Worm (Caenorhabditis elegans): ENCODE measurements around the gene Y46G5A.14.

Gene Y46G5A.14

ce11 chrII:12806602-12807182, 32.2 kb downstream of the Y46G5A.14 start, which contains the start of gene spds-1:
Gene spds-1, plus strand, starts transcription at chrII:12806899.
- TF ChIP-seq hmg-4 (GFP tag; optimal IDR thresholded peaks at IDR 0.05): no peak
- no peak for TF ChIP-seq F13C5.2 (tag; optimal IDR thresholded peaks at IDR 0.05)
- no peak for TF ChIP-seq ama-1 (optimal IDR thresholded peaks at IDR 0.05)
- no peak for TF ChIP-seq hmbx-1 (tag; optimal IDR thresholded peaks at IDR 0.05)
- TF ChIP-seq tbx-37 (GFP tag; conservative IDR thresholded peaks at IDR 0.05): no peak
- TF ChIP-seq ceh-36 (tag; optimal IDR thresholded peaks at IDR 0.05): no peak
- TF ChIP-seq scrt-1 (GFP tag; IDR thresholded peaks at IDR 0.05): no peak
- TF ChIP-seq flt-1 (GFP tag; IDR thresholded peaks at IDR 0.05): no peak
- no peak for TF ChIP-seq ceh-13 (GFP tag; optimal IDR thresholded peaks at IDR 0.05)
- no peak for TF ChIP-seq tra-4 (tag; optimal IDR thresholded peaks at IDR 0.05)
- TF ChIP-seq B0310.2 (tag; optimal IDR thresholded peaks at IDR 0.05): no peak
- TF ChIP-seq ets-7 (tag; optimal IDR thresholded peaks at IDR 0.05): no peak
- TF ChIP-seq hnd-1 (tag; optimal IDR thresholded peaks at IDR 0.05): no peak

DNA sequence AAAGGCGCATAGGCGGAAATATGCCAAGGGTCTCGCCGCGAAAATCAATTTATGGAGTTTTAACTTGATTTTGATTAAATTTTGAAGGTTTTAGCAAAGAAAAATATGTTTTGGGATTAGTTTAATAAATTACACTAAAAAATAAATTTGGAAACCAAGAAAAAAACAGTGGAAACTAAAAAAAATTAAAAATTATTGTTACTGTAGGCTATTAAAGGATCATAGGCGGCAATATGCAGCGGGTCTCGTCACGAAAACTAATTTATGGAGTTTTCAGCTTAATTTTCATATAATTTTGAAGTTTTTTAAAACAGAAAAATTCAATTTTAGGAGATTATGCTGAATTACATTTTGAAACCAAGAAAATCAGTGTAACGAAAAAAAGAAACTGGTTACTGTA, 34.2 kb downstream of the Y46G5A.14 start:
- TF ChIP-seq ceh-36 (tag; optimal IDR thresholded peaks at IDR 0.05) (no peak), tbx-37 (GFP tag; conservative IDR thresholded peaks at IDR 0.05) (no peak), hnd-1 (tag; optimal IDR thresholded peaks at IDR 0.05) (no peak), hmbx-1 (tag; optimal IDR thresholded peaks at IDR 0.05) (no peak), sea-1 (GFP tag; conservative IDR thresholded peaks at IDR 0.05) (no peak), hmg-4 (GFP tag; optimal IDR thresholded peaks at IDR 0.05) (no peak), scrt-1 (GFP tag; IDR thresholded peaks at IDR 0.05) (no peak), aly-1 (tag; optimal IDR thresholded peaks at IDR 0.05) (no peak), flt-1 (GFP tag; IDR thresholded peaks at IDR 0.05) (no peak), ama-1 (optimal IDR thresholded peaks at IDR 0.05) (no peak), B0310.2 (tag; optimal IDR thresholded peaks at IDR 0.05) (no peak), ets-7 (tag; optimal IDR thresholded peaks at IDR 0.05) (no peak), tbx-11 (GFP tag; IDR thresholded peaks at IDR 0.05) (no peak), ceh-13 (GFP tag; optimal IDR thresholded peaks at IDR 0.05) (no peak), pes-1 (GFP tag; IDR thresholded peaks at IDR 0.05) (no peak), F13C5.2 (tag; optimal IDR thresholded peaks at IDR 0.05) (no peak), tra-4 (tag; optimal IDR thresholded peaks at IDR 0.05) (no peak)

DNA sequence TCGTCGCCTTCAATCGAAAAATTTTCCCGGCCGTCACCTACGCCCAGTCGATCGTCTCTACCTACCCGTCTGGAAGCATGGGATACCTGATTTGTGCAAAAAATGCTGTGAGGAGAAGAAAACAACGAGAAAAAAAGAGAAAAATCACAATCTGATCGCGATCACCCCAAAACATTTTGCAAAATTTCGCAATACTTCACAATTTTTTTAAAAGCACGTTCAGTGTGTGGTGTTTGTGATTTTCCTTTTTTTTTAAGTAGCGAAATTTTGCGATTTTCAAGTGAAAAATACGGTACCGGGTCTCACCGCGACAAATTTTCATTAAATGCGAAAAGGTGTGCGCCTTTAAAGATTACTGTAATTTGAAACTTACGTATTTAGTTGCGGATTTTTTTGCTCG, 35.2 kb downstream of the Y46G5A.14 start:
- TF ChIP-seq aly-1 (tag; optimal IDR thresholded peaks at IDR 0.05): no peak
- TF ChIP-seq tbx-37 (GFP tag; conservative IDR thresholded peaks at IDR 0.05): no peak
- no peak for TF ChIP-seq sea-1 (GFP tag; conservative IDR thresholded peaks at IDR 0.05)
- TF ChIP-seq hmbx-1 (tag; optimal IDR thresholded peaks at IDR 0.05): no peak
- no peak for TF ChIP-seq flt-1 (GFP tag; IDR thresholded peaks at IDR 0.05)
- no peak for TF ChIP-seq hnd-1 (tag; optimal IDR thresholded peaks at IDR 0.05)
- no peak for TF ChIP-seq ceh-36 (tag; optimal IDR thresholded peaks at IDR 0.05)
- no peak for TF ChIP-seq tra-4 (tag; optimal IDR thresholded peaks at IDR 0.05)
- no peak for TF ChIP-seq B0310.2 (tag; optimal IDR thresholded peaks at IDR 0.05)
- TF ChIP-seq ama-1 (optimal IDR thresholded peaks at IDR 0.05): no peak

- TF ChIP-seq ama-1 (optimal IDR thresholded peaks at IDR 0.05): no peak
Measured at ce11 chrII:12810709-12811108, 36.2 kb downstream of the Y46G5A.14 start, which contains the start of gene Y46G5A.20. Gene Y46G5A.20, plus strand, starts transcription at chrII:12811009.

- no peak for TF ChIP-seq tbx-37 (GFP tag; conservative IDR thresholded peaks at IDR 0.05)
- TF ChIP-seq tbx-11 (GFP tag; IDR thresholded peaks at IDR 0.05): no peak
- no peak for TF ChIP-seq sea-1 (GFP tag; conservative IDR thresholded peaks at IDR 0.05)
- TF ChIP-seq tra-4 (tag; optimal IDR thresholded peaks at IDR 0.05): no peak
- no peak for TF ChIP-seq B0310.2 (tag; optimal IDR thresholded peaks at IDR 0.05)
- TF ChIP-seq hmbx-1 (tag; optimal IDR thresholded peaks at IDR 0.05): no peak
- no peak for TF ChIP-seq F13C5.2 (tag; optimal IDR thresholded peaks at IDR 0.05)
- TF ChIP-seq hmg-4 (GFP tag; optimal IDR thresholded peaks at IDR 0.05): no peak
- TF ChIP-seq flt-1 (GFP tag; IDR thresholded peaks at IDR 0.05): no peak
- no peak for TF ChIP-seq ama-1 (optimal IDR thresholded peaks at IDR 0.05)
- no peak for TF ChIP-seq scrt-1 (GFP tag; IDR thresholded peaks at IDR 0.05)
- no peak for TF ChIP-seq aly-1 (tag; optimal IDR thresholded peaks at IDR 0.05)
- no peak for TF ChIP-seq ceh-13 (GFP tag; optimal IDR thresholded peaks at IDR 0.05)
- no peak for TF ChIP-seq pes-1 (GFP tag; IDR thresholded peaks at IDR 0.05)
- no peak for TF ChIP-seq ets-7 (tag; optimal IDR thresholded peaks at IDR 0.05)
- TF ChIP-seq hnd-1 (tag; optimal IDR thresholded peaks at IDR 0.05): no peak
- TF ChIP-seq ceh-36 (tag; optimal IDR thresholded peaks at IDR 0.05): no peak
Measured at ce11 chrII:12813253-12813652, 38.8 kb downstream of the Y46G5A.14 start.

DNA sequence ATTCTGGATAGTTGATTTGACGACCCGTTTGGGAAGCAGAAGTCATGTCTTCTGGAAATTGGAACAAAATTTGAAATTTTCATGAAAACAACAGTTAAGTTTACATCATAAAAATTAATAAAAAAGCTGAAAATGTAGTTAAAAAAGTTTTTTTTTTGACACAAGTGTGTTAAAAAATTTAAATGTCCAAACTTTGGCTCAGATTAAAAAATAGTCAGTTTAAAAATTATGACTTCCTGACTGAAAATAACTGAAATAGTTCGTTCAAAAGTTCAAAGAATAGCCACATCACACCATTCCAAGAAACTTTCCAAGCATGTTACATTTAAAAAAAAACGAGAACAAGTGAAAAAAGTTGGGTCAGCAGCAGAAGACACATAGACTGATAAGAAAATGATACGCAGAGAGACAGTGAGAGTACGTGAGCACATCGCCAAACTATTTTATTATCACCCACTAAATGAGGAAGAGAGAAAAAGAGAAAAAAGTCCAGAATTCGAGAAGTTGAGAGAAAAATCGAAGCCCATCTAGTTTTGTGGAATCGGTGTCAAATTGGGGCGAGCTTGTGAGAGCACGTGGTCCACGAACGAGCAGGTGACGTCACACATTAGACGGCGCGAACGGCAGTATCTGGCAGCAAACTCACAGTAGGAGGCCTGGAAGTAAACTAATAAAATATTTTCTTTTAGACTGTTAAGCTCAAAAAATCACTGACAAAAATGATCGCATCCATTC, 42.1 kb downstream of the Y46G5A.14 start, which contains the start of gene acl-7:
Gene acl-7 (minus strand): TSS at position 51 of the 735 bp plus-strand sequence.
- no peak for TF ChIP-seq flt-1 (GFP tag; IDR thresholded peaks at IDR 0.05)
- no peak for TF ChIP-seq aly-1 (tag; optimal IDR thresholded peaks at IDR 0.05)
- TF ChIP-seq tbx-37 (GFP tag; conservative IDR thresholded peaks at IDR 0.05): no peak
- no peak for TF ChIP-seq hmbx-1 (tag; optimal IDR thresholded peaks at IDR 0.05)
- TF ChIP-seq B0310.2 (tag; optimal IDR thresholded peaks at IDR 0.05): no peak
- TF ChIP-seq hmg-4 (GFP tag; optimal IDR thresholded peaks at IDR 0.05): no peak
- no peak for TF ChIP-seq F13C5.2 (tag; optimal IDR thresholded peaks at IDR 0.05)
- TF ChIP-seq tra-4 (tag; optimal IDR thresholded peaks at IDR 0.05): no peak
- TF ChIP-seq pes-1 (GFP tag; IDR thresholded peaks at IDR 0.05): no peak
- TF ChIP-seq sea-1 (GFP tag; conservative IDR thresholded peaks at IDR 0.05): no peak
- no peak for TF ChIP-seq scrt-1 (GFP tag; IDR thresholded peaks at IDR 0.05)
- TF ChIP-seq ceh-36 (tag; optimal IDR thresholded peaks at IDR 0.05): no peak
- no peak for TF ChIP-seq ets-7 (tag; optimal IDR thresholded peaks at IDR 0.05)
- TF ChIP-seq hnd-1 (tag; optimal IDR thresholded peaks at IDR 0.05): no peak
- TF ChIP-seq ama-1 (optimal IDR thresholded peaks at IDR 0.05): no peak
- no peak for TF ChIP-seq ceh-13 (GFP tag; optimal IDR thresholded peaks at IDR 0.05)
- no peak for TF ChIP-seq tbx-11 (GFP tag; IDR thresholded peaks at IDR 0.05)

- TF ChIP-seq hmbx-1 (tag; optimal IDR thresholded peaks at IDR 0.05) (no peak), tbx-11 (GFP tag; IDR thresholded peaks at IDR 0.05) (no peak), aly-1 (tag; optimal IDR thresholded peaks at IDR 0.05) (no peak), hmg-4 (GFP tag; optimal IDR thresholded peaks at IDR 0.05) (no peak), flt-1 (GFP tag; IDR thresholded peaks at IDR 0.05) (no peak), ceh-13 (GFP tag; optimal IDR thresholded peaks at IDR 0.05) (no peak), tra-4 (tag; optimal IDR thresholded peaks at IDR 0.05) (no peak), ceh-36 (tag; optimal IDR thresholded peaks at IDR 0.05) (no peak), ama-1 (optimal IDR thresholded peaks at IDR 0.05) (no peak)
Measured at ce11 chrII:12818488-12818887, 44.0 kb downstream of the Y46G5A.14 start, which contains the start of gene Y46G5A.22. Gene Y46G5A.22, minus strand, starts transcription at chrII:12818588.
